Worm (Caenorhabditis elegans): ENCODE measurements around the gene K03D3.5.

ce11 chrIV:16280614-16281013, 39.7 kb downstream of the K03D3.5 start, which contains the start of gene clec-191:
- no peak for TF ChIP-seq nhr-12 (tag; optimal IDR thresholded peaks at IDR 0.05)
- no peak for TF ChIP-seq ama-1 (optimal IDR thresholded peaks at IDR 0.05)
- no peak for TF ChIP-seq fkh-8 (tag; optimal IDR thresholded peaks at IDR 0.05)
- no peak for TF ChIP-seq aly-2 (tag; optimal IDR thresholded peaks at IDR 0.05)
- no peak for TF ChIP-seq ztf-11 (tag; optimal IDR thresholded peaks at IDR 0.05)
- TF ChIP-seq hpl-2 (GFP tag; optimal IDR thresholded peaks at IDR 0.05): no peak
- TF ChIP-seq ztf-4 (tag; optimal IDR thresholded peaks at IDR 0.05): no peak
- no peak for TF ChIP-seq blmp-1 (tag; optimal IDR thresholded peaks at IDR 0.05)
- TF ChIP-seq nhr-28 (tag; optimal IDR thresholded peaks at IDR 0.05): no peak
- TF ChIP-seq lin-13 (GFP tag; optimal IDR thresholded peaks at IDR 0.05): no peak
- TF ChIP-seq efl-1 (optimal IDR thresholded peaks at IDR 0.05): no peak
- no peak for TF ChIP-seq efl-1 (GFP tag; optimal IDR thresholded peaks at IDR 0.05 in 1 of 2)
- no peak for TF ChIP-seq tbx-2 (tag; optimal IDR thresholded peaks at IDR 0.05)

Measured in whole organism, L1 larva.